Fruit fly (Drosophila melanogaster) whole organism, embryonic: Measurements from ENCODE around the gene CG14535.
A peak's percentile ranks its signal among the peaks of the same experiment; 100 is the strongest.

Source experiments
- ATbp ChIP-seq: fragments of 200-800 bp; sonication (Bioruptor generic); optimal IDR thresholded peaks from 2 replicates; lab custom pipeline; 2017; ENCODE audit warnings: missing biosample characterization, mild to moderate bottlenecking, missing genetic modification characterization, missing genetic modification reagents
- Bteb2 ChIP-seq: fragments of 200-800 bp; sonication (Bioruptor generic); optimal IDR thresholded peaks from 2 replicates; lab custom pipeline; 2016; ENCODE audit warnings: missing biosample characterization, missing genetic modification characterization
- CG12769 ChIP-seq: fragments of 200-800 bp; sonication (Bioruptor generic); optimal IDR thresholded peaks from 2 replicates; lab custom pipeline; 2019; ENCODE audit warnings: missing biosample characterization, mild to moderate bottlenecking, missing genetic modification characterization, moderate library complexity
- CG13123 ChIP-seq: fragments of 200-800 bp; sonication (Bioruptor generic); optimal IDR thresholded peaks from 2 replicates; lab custom pipeline; 2016; ENCODE audit warnings: missing biosample characterization, missing genetic modification characterization
- CG14667 ChIP-seq: fragments of 200-800 bp; sonication (Bioruptor generic); IDR thresholded peaks from 2 replicates; pipeline ENCODE4 v1.3.6; 2022; ENCODE audit warnings: missing biosample characterization, missing genetic modification characterization
- CG14710 ChIP-seq: fragments of 200-800 bp; sonication (Bioruptor generic); optimal IDR thresholded peaks from 3 replicates; lab custom pipeline; 2019; ENCODE audit warnings: missing biosample characterization, mild to moderate bottlenecking, missing genetic modification characterization, moderate library complexity
- CG15514 ChIP-seq: fragments of 200-800 bp; sonication (Bioruptor generic); optimal IDR thresholded peaks from 3 replicates; lab custom pipeline; 2017; ENCODE audit warnings: missing biosample characterization, missing genetic modification characterization, mild to moderate bottlenecking, moderate library complexity, missing genetic modification reagents
- CG15696 ChIP-seq: fragments of 200-800 bp; sonication (Bioruptor generic); optimal IDR thresholded peaks from 2 replicates; lab custom pipeline; 2019; ENCODE audit warnings: missing biosample characterization, mild to moderate bottlenecking, missing genetic modification characterization, moderate library complexity
- CG17568 ChIP-seq: fragments of 200-800 bp; sonication (Bioruptor generic); optimal IDR thresholded peaks from 2 replicates; lab custom pipeline; 2018; ENCODE audit warnings: missing biosample characterization, mild to moderate bottlenecking, missing genetic modification characterization, moderate library complexity
- CG1792 ChIP-seq: fragments of 200-800 bp; sonication (Bioruptor generic); optimal IDR thresholded peaks from 2 replicates; lab custom pipeline; 2016; ENCODE audit warnings: missing biosample characterization, missing genetic modification characterization
- CG18476 ChIP-seq: fragments of 200-800 bp; sonication (Bioruptor generic); optimal IDR thresholded peaks from 2 replicates; lab custom pipeline; 2016; ENCODE audit warnings: missing biosample characterization, mild to moderate bottlenecking, missing genetic modification characterization
- CG18599 ChIP-seq: fragments of 200-800 bp; sonication (Bioruptor generic); optimal IDR thresholded peaks from 3 replicates; lab custom pipeline; 2017; ENCODE audit warnings: missing biosample characterization, missing genetic modification characterization, mild to moderate bottlenecking, moderate library complexity, missing genetic modification reagents
- CG18619 ChIP-seq: fragments of 200-800 bp; sonication (Bioruptor generic); optimal IDR thresholded peaks from 3 replicates; lab custom pipeline; 2017; ENCODE audit warnings: missing biosample characterization, mild to moderate bottlenecking, missing genetic modification characterization
- CG2120 ChIP-seq: fragments of 200-800 bp; sonication (Bioruptor generic); optimal IDR thresholded peaks from 3 replicates; lab custom pipeline; 2016; ENCODE audit warnings: missing biosample characterization, missing genetic modification characterization
- CG31365 ChIP-seq: fragments of 200-800 bp; sonication (Bioruptor generic); optimal IDR thresholded peaks from 2 replicates; lab custom pipeline; 2018; ENCODE audit warnings: missing biosample characterization, mild to moderate bottlenecking, missing genetic modification characterization
- CG32767 ChIP-seq: fragments of 200-800 bp; sonication (Bioruptor generic); IDR thresholded peaks from 2 replicates; pipeline ENCODE4 v1.3.6; 2022; ENCODE audit warnings: missing biosample characterization, missing genetic modification characterization
- CG3407 ChIP-seq: fragments of 200-800 bp; sonication (Bioruptor generic); optimal IDR thresholded peaks from 2 replicates; lab custom pipeline; 2018; ENCODE audit warnings: missing biosample characterization, mild to moderate bottlenecking, missing genetic modification characterization
- CG34376 ChIP-seq: fragments of 200-800 bp; sonication (Bioruptor generic); optimal IDR thresholded peaks from 2 replicates; lab custom pipeline; 2018; ENCODE audit warnings: missing biosample characterization, mild to moderate bottlenecking, missing genetic modification characterization
- CG3847 ChIP-seq: fragments of 200-800 bp; sonication (Bioruptor generic); IDR thresholded peaks from 2 replicates; pipeline ENCODE4 v1.3.6; 2022; ENCODE audit warnings: missing biosample characterization, missing genetic modification characterization
- CG4404 ChIP-seq: fragments of 200-800 bp; sonication (Bioruptor generic); IDR thresholded peaks from 2 replicates; pipeline ENCODE4 v1.3.6; 2022; ENCODE audit warnings: missing biosample characterization, missing genetic modification characterization
- CG4707 ChIP-seq: fragments of 200-800 bp; sonication (Bioruptor generic); optimal IDR thresholded peaks from 2 replicates; lab custom pipeline; 2018; ENCODE audit warnings: missing biosample characterization, mild to moderate bottlenecking, missing genetic modification characterization, moderate library complexity
- CG8290 ChIP-seq, 3 experiments: fragments of 200-800 bp; sonication (Bioruptor generic); optimal IDR thresholded peaks; 2 replicates each; lab custom pipeline; 2016 to 2019; ENCODE audit warnings: missing biosample characterization in 3 of 3, missing genetic modification characterization in 3 of 3, mild to moderate bottlenecking in 2 of 3, moderate library complexity in 1 of 3
- CG8924 ChIP-seq: fragments of 200-800 bp; optimal IDR thresholded peaks from 3 replicates; lab custom pipeline; 2019; ENCODE audit warnings: missing biosample characterization, mild to moderate bottlenecking, missing genetic modification characterization, moderate library complexity
- CG8944 ChIP-seq: fragments of 200-800 bp; sonication (Bioruptor generic); optimal IDR thresholded peaks from 3 replicates; lab custom pipeline; 2016; ENCODE audit warnings: missing biosample characterization, missing genetic modification characterization
- CrebB ChIP-seq: fragments of 200-800 bp; sonication (Bioruptor generic); optimal IDR thresholded peaks from 3 replicates; lab custom pipeline; 2018; ENCODE audit warnings: missing biosample characterization, mild to moderate bottlenecking, missing genetic modification characterization
- Deaf1 ChIP-seq: fragments of 200-800 bp; optimal IDR thresholded peaks from 3 replicates; lab custom pipeline; 2019; ENCODE audit warnings: missing biosample characterization, mild to moderate bottlenecking, missing genetic modification characterization, moderate library complexity
- Dek ChIP-seq: fragments of 200-800 bp; sonication (Bioruptor generic); optimal IDR thresholded peaks from 3 replicates; lab custom pipeline; 2019; ENCODE audit warnings: missing biosample characterization, mild to moderate bottlenecking, missing genetic modification characterization, moderate library complexity
- Doc2 ChIP-seq: fragments of 200-800 bp; sonication (Bioruptor generic); IDR thresholded peaks from 2 replicates; pipeline ENCODE4 v1.3.6; 2022; ENCODE audit warnings: missing biosample characterization, missing genetic modification characterization
- Hand ChIP-seq: fragments of 200-800 bp; sonication (Bioruptor generic); optimal IDR thresholded peaks from 2 replicates; lab custom pipeline; 2017; ENCODE audit warnings: mild to moderate bottlenecking, missing biosample characterization, missing genetic modification reagents, missing genetic modification characterization
- MTF-1 ChIP-seq: fragments of 200-800 bp; sonication (Bioruptor generic); optimal IDR thresholded peaks from 2 replicates; lab custom pipeline; 2018; ENCODE audit warnings: missing biosample characterization, mild to moderate bottlenecking, missing genetic modification characterization, borderline replicate concordance
- Mes4 ChIP-seq: fragments of 200-800 bp; sonication (Bioruptor generic); optimal IDR thresholded peaks from 2 replicates; lab custom pipeline; 2016; ENCODE audit warnings: missing biosample characterization, missing genetic modification characterization
- Mrtf ChIP-seq: fragments of 200-800 bp; sonication (Bioruptor generic); IDR thresholded peaks from 3 replicates; pipeline ENCODE4 v1.3.6; 2022; ENCODE audit warnings: missing biosample characterization, missing genetic modification characterization
- NfI ChIP-seq: fragments of 200-800 bp; sonication (Bioruptor generic); optimal IDR thresholded peaks from 3 replicates; lab custom pipeline; 2018; ENCODE audit warnings: missing biosample characterization, mild to moderate bottlenecking, missing genetic modification characterization, moderate library complexity
- Xbp1 ChIP-seq: fragments of 200-800 bp; sonication (Bioruptor generic); optimal IDR thresholded peaks from 3 replicates; lab custom pipeline; 2016; ENCODE audit warnings: missing biosample characterization, mild to moderate bottlenecking, missing genetic modification characterization
- ara ChIP-seq: fragments of 200-800 bp; sonication (Bioruptor generic); IDR thresholded peaks from 2 replicates; pipeline ENCODE4 v1.3.6; 2022; ENCODE audit warnings: missing biosample characterization, missing genetic modification characterization
- az2 ChIP-seq: fragments of 200-800 bp; sonication (Bioruptor generic); optimal IDR thresholded peaks from 3 replicates; lab custom pipeline; 2016; ENCODE audit warnings: missing biosample characterization, missing genetic modification characterization
- exex ChIP-seq: fragments of 200-800 bp; sonication (Bioruptor generic); optimal IDR thresholded peaks from 4 replicates; lab custom pipeline; 2018; ENCODE audit warnings: missing biosample characterization, mild to moderate bottlenecking, missing genetic modification characterization, moderate library complexity
- gce ChIP-seq: fragments of 200-800 bp; sonication (Bioruptor generic); IDR thresholded peaks from 3 replicates; pipeline ENCODE4 v1.3.6; 2022; ENCODE audit warnings: missing biosample characterization, missing genetic modification characterization
- gcm2 ChIP-seq: fragments of 200-800 bp; sonication (Bioruptor generic); optimal IDR thresholded peaks from 2 replicates; lab custom pipeline; 2016; ENCODE audit warnings: missing biosample characterization, missing genetic modification characterization
- grn ChIP-seq: fragments of 200-800 bp; sonication (Bioruptor generic); optimal IDR thresholded peaks from 3 replicates; lab custom pipeline; 2017; ENCODE audit warnings: missing biosample characterization, missing genetic modification characterization
- gro ChIP-seq: fragments of 200-800 bp; sonication (Bioruptor generic); optimal IDR thresholded peaks from 2 replicates; lab custom pipeline; 2016; ENCODE audit warnings: missing biosample characterization, missing genetic modification characterization
- gsb ChIP-seq: fragments of 200-800 bp; sonication (Bioruptor generic); IDR thresholded peaks from 2 replicates; pipeline ENCODE4 v1.3.6; 2022; ENCODE audit warnings: missing biosample characterization, missing genetic modification characterization
- h ChIP-seq: fragments of >200 bp; optimal IDR thresholded peaks from 2 replicates; lab custom pipeline; 2017
- lab ChIP-seq: fragments of 200-800 bp; sonication (Bioruptor generic); optimal IDR thresholded peaks from 3 replicates; lab custom pipeline; 2017; ENCODE audit warnings: missing biosample characterization, missing genetic modification characterization, mild to moderate bottlenecking, moderate library complexity, missing genetic modification reagents
- nerfin-1 ChIP-seq: fragments of 200-800 bp; sonication (Bioruptor generic); optimal IDR thresholded peaks from 3 replicates; lab custom pipeline; 2019; ENCODE audit warnings: missing biosample characterization, mild to moderate bottlenecking, missing genetic modification characterization, moderate library complexity
- odd ChIP-seq: fragments of 200-800 bp; sonication (Bioruptor generic); optimal IDR thresholded peaks from 2 replicates; lab custom pipeline; 2017; ENCODE audit warnings: missing biosample characterization, mild to moderate bottlenecking, missing genetic modification characterization
- pzg ChIP-seq: fragments of 200-800 bp; sonication (Bioruptor generic); optimal IDR thresholded peaks from 3 replicates; lab custom pipeline; 2018; ENCODE audit warnings: missing biosample characterization, mild to moderate bottlenecking, missing genetic modification characterization, moderate library complexity
- sisA ChIP-seq: fragments of 200-800 bp; sonication (Bioruptor generic); IDR thresholded peaks from 2 replicates; pipeline ENCODE4 v1.3.6; 2022; ENCODE audit warnings: missing biosample characterization, missing genetic modification characterization
- sug ChIP-seq: fragments of 200-800 bp; optimal IDR thresholded peaks from 2 replicates; lab custom pipeline; 2019; ENCODE audit warnings: missing biosample characterization, mild to moderate bottlenecking, missing genetic modification characterization, moderate library complexity
- z ChIP-seq: fragments of 200-800 bp; sonication (Bioruptor generic); IDR thresholded peaks from 3 replicates; pipeline ENCODE4 v1.3.6; 2022; ENCODE audit warnings: missing biosample characterization, missing genetic modification characterization

Gene CG14535

DNA sequence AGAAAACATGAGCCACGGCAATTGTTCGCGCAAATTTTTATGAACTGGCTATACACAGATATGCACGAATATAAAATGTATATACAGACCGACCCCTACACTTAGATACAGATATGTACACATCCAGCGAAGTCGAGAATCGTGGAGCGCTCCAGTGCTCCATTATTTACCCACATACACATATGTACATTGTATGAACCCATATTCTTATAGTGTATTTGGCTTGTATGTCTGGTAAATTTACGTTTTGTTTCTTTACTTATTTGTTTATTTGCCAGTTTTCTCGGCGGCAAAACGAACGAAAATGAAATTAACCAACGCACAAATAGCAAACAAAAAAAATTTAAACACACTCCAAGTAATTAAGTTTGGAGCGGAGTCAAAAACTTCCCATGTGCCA is 41.9 kb downstream of the CG14535 start (continued):
- peak; percentile 45 for TF ChIP-seq nerfin-1 (tag; lab: Kevin White, UChicago)
- TF ChIP-seq lab (GFP tag; lab: Kevin White, UChicago): peak; percentile 90
- TF ChIP-seq CG12769 (tag; lab: Kevin White, UChicago): peak; percentile 75
- peak; percentile 54 for TF ChIP-seq CG8924 (tag; lab: Kevin White, UChicago)
- no peak for TF ChIP-seq sisA
- TF ChIP-seq Bteb2: peak; percentile 25
- TF ChIP-seq sug (tag; lab: Kevin White, UChicago): peak; percentile 70
- peak; percentile 79 for TF ChIP-seq CG31365 (tag; lab: Kevin White, UChicago)
- TF ChIP-seq Mrtf (GFP tag; lab: Robert Waterston, UW): no peak
- TF ChIP-seq CG15696: peak; percentile 73
- no peak for TF ChIP-seq az2 (GFP tag; lab: Kevin White, UChicago)
- TF ChIP-seq CG15514: peak; percentile 53
- no peak for TF ChIP-seq CG14667 (GFP tag; lab: Robert Waterston, UW)
- TF ChIP-seq CG32767: peak; percentile 46; the same call in 1 of the 2 replicates
- TF ChIP-seq Deaf1 (tag; lab: Kevin White, UChicago): peak; percentile 22
- no peak for TF ChIP-seq Mes4 (GFP tag; lab: Kevin White, UChicago)
- no peak for TF ChIP-seq Xbp1 (GFP tag; lab: Kevin White, UChicago)
- TF ChIP-seq CG2120 (GFP tag; lab: Kevin White, UChicago): peak; percentile 30
- peak; percentile 41 for TF ChIP-seq CG3847
- peak; percentile 52 for TF ChIP-seq CG34376
- TF ChIP-seq Doc2 (GFP tag; lab: Robert Waterston, UW): no peak
- peak; percentile 19 for TF ChIP-seq NfI (GFP tag; lab: Kevin White, UChicago)
- TF ChIP-seq CG18599 (GFP tag; lab: Kevin White, UChicago): peak; percentile 85
- TF ChIP-seq CG8944 (GFP tag; lab: Kevin White, UChicago): no peak
- TF ChIP-seq Dek (tag; lab: Kevin White, UChicago): peak; percentile 51
- no peak for TF ChIP-seq pzg (GFP tag; lab: Kevin White, UChicago)
- peak; percentile 2 for TF ChIP-seq CG4707 (GFP tag; lab: Kevin White, UChicago)
- peak; percentile 56; the same call in 1 of the 2 replicates for TF ChIP-seq ara (GFP tag; lab: Robert Waterston, UW)
- peak; percentile 21; the same call in 1 of the 2 replicates for TF ChIP-seq gsb (GFP tag; lab: Robert Waterston, UW)
- no peak for TF ChIP-seq CG8290 (GFP tag; optimal IDR thresholded peaks at IDR 0.05; lab: Kevin White, UChicago)
- TF ChIP-seq CG8290 (tag; optimal IDR thresholded peaks at IDR 0.05; lab: Kevin White, UChicago): peak in 1 of 2 experiments; percentile 85
- TF ChIP-seq CG1792 (GFP tag; lab: Kevin White, UChicago): peak; percentile 67
- TF ChIP-seq CG17568 (GFP tag; lab: Kevin White, UChicago): peak; percentile 43
- TF ChIP-seq gce (GFP tag; lab: Robert Waterston, UW): 0 out of 3 replicates have a peak, but pooled peaks have one; percentile 20
- peak; percentile 24 for TF ChIP-seq CG13123
- peak; percentile 41 for TF ChIP-seq exex
- TF ChIP-seq gro: peak; percentile 77
- TF ChIP-seq z: peak; percentile 64; the same call in 1 of the 3 replicates
- TF ChIP-seq CG4404 (GFP tag; lab: Robert Waterston, UW): no peak
- peak; percentile 34 for TF ChIP-seq ATbp
- TF ChIP-seq grn (GFP tag; lab: Kevin White, UChicago): peak; percentile 51
- TF ChIP-seq odd (GFP tag; lab: Kevin White, UChicago): peak; percentile 54
- peak; percentile 34 for TF ChIP-seq CG18619 (GFP tag; lab: Kevin White, UChicago)
- peak; percentile 39 for TF ChIP-seq CG3407 (GFP tag; lab: Kevin White, UChicago)
- TF ChIP-seq CG14710 (tag; lab: Kevin White, UChicago): peak; percentile 49
- TF ChIP-seq gcm2 (GFP tag; lab: Kevin White, UChicago): peak; percentile 3
- no peak for TF ChIP-seq CG18476
- TF ChIP-seq h: no peak
- peak; percentile 50 for TF ChIP-seq CrebB (tag; lab: Kevin White, UChicago)
- peak; percentile 2 for TF ChIP-seq Hand (GFP tag; lab: Kevin White, UChicago)
- peak; percentile 77 for TF ChIP-seq MTF-1
